Worm (Caenorhabditis elegans) whole organism, L1 larva: ENCODE measurements around the gene ZK105.12.

Experiments
- mep-1 ChIP-seq: fragments of 150-350 bp; optimal IDR thresholded peaks from 2 replicates; lab custom pipeline; 2014; ENCODE audit warnings: missing biosample characterization, missing genetic modification characterization
- pag-3 ChIP-seq: sonication (generic microtip); optimal IDR thresholded peaks from 2 replicates; lab custom pipeline; 2017; ENCODE audit warnings: missing genetic modification characterization, mild to moderate bottlenecking, missing compliant biosample characterization, antibody characterized with exemption, borderline replicate concordance; ENCODE audit not compliant: insufficient read depth
- unc-130 ChIP-seq: fragments of 150-350 bp; optimal IDR thresholded peaks from 2 replicates; lab custom pipeline; 2017; ENCODE audit warnings: missing biosample characterization, missing genetic modification characterization, inconsistent platforms

DNA sequence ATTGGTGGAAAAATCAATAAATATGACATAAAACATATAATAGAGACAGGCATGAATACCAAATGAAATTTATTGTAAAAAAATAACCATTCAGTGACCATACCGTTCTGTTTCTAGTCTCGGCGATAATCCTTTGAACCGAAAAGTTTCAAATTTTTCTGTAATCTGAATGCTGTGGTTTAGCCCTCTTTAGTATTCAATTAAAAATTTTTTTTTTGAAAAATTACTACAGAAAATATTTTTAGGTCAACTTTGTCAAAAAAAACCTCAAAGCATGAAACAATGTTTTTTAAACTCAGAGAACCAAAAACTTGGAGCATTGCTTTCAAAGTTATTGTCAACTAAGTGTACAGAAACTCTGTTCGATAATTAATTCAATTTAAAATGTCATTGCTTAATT is 7.4 kb downstream of the ZK105.12 start, which contains the start of gene ZK105.11:
- TF ChIP-seq mep-1 (tag; lab: Kevin White, UChicago) (no peak), pag-3 (no peak), unc-130 (tag; lab: Kevin White, UChicago) (no peak)
